Worm (Caenorhabditis elegans) whole organism, mixed stage, embryonic: ENCODE data around the gene F25B5.6.

Experiments used
- M03D4.4 ChIP-seq: sonication (generic microtip); optimal IDR thresholded peaks from 2 replicates; lab custom pipeline; 2017; ENCODE audit warnings: mild to moderate bottlenecking, missing genetic modification characterization, missing compliant biosample characterization
- bed-3 ChIP-seq: fragments of 200-800 bp; sonication (Bioruptor generic); optimal IDR thresholded peaks from 3 replicates; lab custom pipeline; 2018; ENCODE audit warnings: mild to moderate bottlenecking, missing genetic modification characterization, moderate library complexity, missing compliant biosample characterization
- blmp-1 ChIP-seq: fragments of 150-350 bp; optimal IDR thresholded peaks from 2 replicates; lab custom pipeline; 2014; ENCODE audit warnings: missing biosample characterization, missing genetic modification characterization
- ceh-43 ChIP-seq: fragments of 200-800 bp; sonication (Bioruptor generic); optimal IDR thresholded peaks from 2 replicates; lab custom pipeline; 2018; ENCODE audit warnings: mild to moderate bottlenecking, missing genetic modification characterization, moderate library complexity, missing compliant biosample characterization
- ceh-83 ChIP-seq: fragments of 200-800 bp; sonication (Bioruptor generic); optimal IDR thresholded peaks from 2 replicates; lab custom pipeline; 2018; ENCODE audit warnings: mild to moderate bottlenecking, missing genetic modification characterization, missing compliant biosample characterization
- ces-1 ChIP-seq: fragments of 150-350 bp; optimal IDR thresholded peaks from 2 replicates; lab custom pipeline; 2014; ENCODE audit warnings: missing biosample characterization, missing genetic modification reagents, missing genetic modification characterization
- cnd-1 ChIP-seq: fragments of 200-800 bp; sonication (Bioruptor generic); optimal IDR thresholded peaks from 2 replicates; lab custom pipeline; 2018; ENCODE audit warnings: mild to moderate bottlenecking, missing genetic modification characterization, missing compliant biosample characterization
- drap-1 ChIP-seq: fragments of 200-800 bp; sonication (Bioruptor generic); optimal IDR thresholded peaks from 3 replicates; lab custom pipeline; 2018; ENCODE audit warnings: mild to moderate bottlenecking, missing genetic modification characterization, missing compliant biosample characterization
- elt-1 ChIP-seq: sonication (generic microtip); optimal IDR thresholded peaks from 2 replicates; lab custom pipeline; 2017; ENCODE audit warnings: missing genetic modification characterization, mild to moderate bottlenecking, missing compliant biosample characterization, antibody characterized with exemption, moderate library complexity, borderline replicate concordance; ENCODE audit not compliant: insufficient read depth
- elt-3 ChIP-seq: fragments of 150-350 bp; optimal IDR thresholded peaks from 2 replicates; lab custom pipeline; 2014; ENCODE audit warnings: missing biosample characterization, missing genetic modification characterization
- ham-2 ChIP-seq: fragments of 200-800 bp; sonication (Bioruptor generic); optimal IDR thresholded peaks from 2 replicates; lab custom pipeline; 2018; ENCODE audit warnings: mild to moderate bottlenecking, missing genetic modification characterization, missing compliant biosample characterization
- hlh-1 ChIP-seq: fragments of 150-350 bp; optimal IDR thresholded peaks from 2 replicates; lab custom pipeline; 2014; ENCODE audit warnings: missing biosample characterization, missing genetic modification reagents, missing genetic modification characterization
- lin-13 ChIP-seq: fragments of 150-350 bp; optimal IDR thresholded peaks from 2 replicates; lab custom pipeline; 2014; ENCODE audit warnings: missing biosample characterization, missing genetic modification characterization
- lin-32 ChIP-seq: fragments of 200-800 bp; sonication (Bioruptor generic); optimal IDR thresholded peaks from 2 replicates; lab custom pipeline; 2018; ENCODE audit warnings: mild to moderate bottlenecking, missing genetic modification characterization, missing compliant biosample characterization
- mab-5 ChIP-seq: fragments of 150-350 bp; optimal IDR thresholded peaks from 2 replicates; lab custom pipeline; 2014; ENCODE audit warnings: missing biosample characterization, missing genetic modification characterization
- mls-2 ChIP-seq: sonication (generic microtip); optimal IDR thresholded peaks from 2 replicates; lab custom pipeline; 2016; ENCODE audit warnings: mild to moderate bottlenecking, missing genetic modification characterization, moderate library complexity, missing compliant biosample characterization
- nhr-12 ChIP-seq: fragments of 150-350 bp; optimal IDR thresholded peaks from 2 replicates; lab custom pipeline; 2014; ENCODE audit warnings: missing biosample characterization, missing genetic modification characterization
- nhr-2 ChIP-seq: fragments of 150-350 bp; optimal IDR thresholded peaks from 2 replicates; lab custom pipeline; 2014; ENCODE audit warnings: missing biosample characterization, missing genetic modification characterization
- nhr-237 ChIP-seq: fragments of 150-350 bp; optimal IDR thresholded peaks from 2 replicates; lab custom pipeline; 2014; ENCODE audit warnings: missing biosample characterization, missing genetic modification characterization
- nhr-28 ChIP-seq: fragments of 150-350 bp; optimal IDR thresholded peaks from 2 replicates; lab custom pipeline; 2014; ENCODE audit warnings: missing biosample characterization, missing genetic modification characterization
- pha-4 ChIP-seq: fragments of 150-350 bp; optimal IDR thresholded peaks from 2 replicates; lab custom pipeline; 2018; ENCODE audit warnings: missing biosample characterization, missing genetic modification reagents, missing genetic modification characterization
- sem-2 ChIP-seq: fragments of 200-800 bp; sonication (Bioruptor generic); optimal IDR thresholded peaks from 2 replicates; lab custom pipeline; 2018; ENCODE audit warnings: mild to moderate bottlenecking, missing genetic modification characterization, missing compliant biosample characterization
- snpc-4 ChIP-seq: fragments of 150-350 bp; optimal IDR thresholded peaks from 2 replicates; lab custom pipeline; 2014; ENCODE audit warnings: missing biosample characterization, missing genetic modification characterization
- tbx-8 ChIP-seq: fragments of 200-800 bp; sonication (Bioruptor generic); optimal IDR thresholded peaks from 2 replicates; lab custom pipeline; 2018; ENCODE audit warnings: mild to moderate bottlenecking, missing genetic modification characterization, moderate library complexity, missing compliant biosample characterization
- unc-120 ChIP-seq: sonication (generic microtip); optimal IDR thresholded peaks from 2 replicates; lab custom pipeline; 2017; ENCODE audit warnings: missing genetic modification characterization, missing compliant biosample characterization; ENCODE audit not compliant: poor library complexity, severe bottlenecking
- unc-39 ChIP-seq: fragments of 150-350 bp; optimal IDR thresholded peaks from 2 replicates; lab custom pipeline; 2014; ENCODE audit warnings: missing biosample characterization, missing genetic modification characterization
- unc-62 ChIP-seq: fragments of 150-350 bp; optimal IDR thresholded peaks from 2 replicates; lab custom pipeline; 2014; ENCODE audit warnings: missing biosample characterization, missing genetic modification reagents, missing genetic modification characterization
- zip-8 ChIP-seq: fragments of 150-350 bp; optimal IDR thresholded peaks from 2 replicates; lab custom pipeline; 2014; ENCODE audit warnings: missing biosample characterization, missing genetic modification characterization

F25B5.6 gene

ce11 chrIII:5938790-5939452 lies 9.6 kb downstream of the F25B5.6 start:
- no peak for TF ChIP-seq ham-2 (GFP tag; lab: Kevin White, UChicago)
- TF ChIP-seq zip-8, result peak; percentile 71
- TF ChIP-seq, all 35 proteins: peak for 1

ce11 chrIII:5938013-5938412 lies 10.5 kb downstream of the F25B5.6 start:
- TF ChIP-seq pha-4 (tag; lab: Kevin White, UChicago) (no peak), elt-1 (tag; lab: Kevin White, UChicago) (peak; percentile 78), mls-2 (tag; lab: Kevin White, UChicago) (no peak), blmp-1 (peak; percentile 45), ham-2 (GFP tag; lab: Kevin White, UChicago) (peak; percentile 57), nhr-237 (tag; lab: Kevin White, UChicago) (peak; percentile 76), lin-13 (tag; lab: Kevin White, UChicago) (no peak), zip-8 (no peak), M03D4.4 (no peak)
- TF ChIP-seq, all 35 proteins: peak for 4

ce11 chrIII:5936992-5937391 lies 11.5 kb downstream of the F25B5.6 start, which contains the start of gene EGAP1.1:
Gene EGAP1.1 (minus strand): TSS chrIII:5937220.
- no peak for TF ChIP-seq sem-2 (GFP tag; lab: Kevin White, UChicago)

DNA sequence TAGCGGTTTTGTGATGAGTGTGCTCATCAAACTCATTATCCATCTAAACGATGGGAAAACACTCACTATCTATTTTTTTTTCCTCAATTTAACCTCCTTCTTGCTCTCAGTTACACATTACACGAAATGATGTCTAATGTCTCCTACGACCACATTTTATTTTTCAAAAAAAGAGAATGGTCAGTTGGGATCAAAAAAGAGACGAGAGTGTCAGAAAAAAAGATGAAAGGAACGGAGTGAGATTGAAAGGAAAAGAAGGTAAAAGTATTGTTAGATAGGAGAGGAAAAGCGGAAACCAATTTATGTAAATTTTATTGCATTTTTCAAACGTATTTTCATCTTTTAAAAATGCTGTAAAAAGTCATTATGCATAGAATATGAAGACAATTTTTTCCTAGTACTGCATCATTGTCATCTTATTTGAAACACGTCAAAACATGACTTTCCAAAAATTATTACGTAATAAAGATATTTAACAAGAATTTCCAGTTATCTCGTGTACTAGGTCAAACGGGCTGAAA lies 14.3 kb downstream of the F25B5.6 start:
- peak; percentile 7 for TF ChIP-seq ces-1 (GFP tag; lab: Kevin White, UChicago)
- peak; percentile 71 for TF ChIP-seq zip-8
- no peak for TF ChIP-seq hlh-1 (tag; lab: Kevin White, UChicago)
- TF ChIP-seq, all 35 proteins: peak for 2

ce11 chrIII:5932853-5933252 lies 15.7 kb downstream of the F25B5.6 start, which contains the start of gene zmp-1:
Gene zmp-1 (minus strand): TSS chrIII:5932953.
- TF ChIP-seq M03D4.4 (no peak), unc-39 (tag; lab: Kevin White, UChicago) (no peak)

- TF ChIP-seq lin-32 (GFP tag; lab: Kevin White, UChicago) (no peak), mab-5 (no peak), elt-1 (tag; lab: Kevin White, UChicago) (no peak), cnd-1 (no peak), ces-1 (GFP tag; lab: Kevin White, UChicago) (no peak), elt-3 (tag; lab: Kevin White, UChicago) (no peak), hlh-1 (tag; lab: Kevin White, UChicago) (peak; percentile 97), unc-62 (peak; percentile 62), tbx-8 (GFP tag; lab: Kevin White, UChicago) (no peak), ceh-83 (GFP tag; lab: Kevin White, UChicago) (no peak), blmp-1 (no peak), unc-120 (tag; lab: Kevin White, UChicago) (peak; percentile 81), sem-2 (GFP tag; lab: Kevin White, UChicago) (no peak), pha-4 (tag; lab: Kevin White, UChicago) (no peak), nhr-28 (tag; lab: Kevin White, UChicago) (no peak)
These were observed 17.0 kb downstream of the F25B5.6 start, which contains the start of gene EGAP1.5 for ce11 chrIII:5931433-5931994. Gene EGAP1.5 (plus strand): TSS chrIII:5931721.

ce11 chrIII:5930659-5931058 lies 17.9 kb downstream of the F25B5.6 start:
- TF ChIP-seq lin-13 (tag; lab: Kevin White, UChicago) (no peak), nhr-237 (tag; lab: Kevin White, UChicago) (no peak), elt-1 (tag; lab: Kevin White, UChicago) (no peak), drap-1 (GFP tag; lab: Kevin White, UChicago) (no peak), unc-120 (tag; lab: Kevin White, UChicago) (peak; percentile 17), nhr-2 (no peak), nhr-28 (tag; lab: Kevin White, UChicago) (no peak), ceh-83 (GFP tag; lab: Kevin White, UChicago) (no peak), nhr-12 (tag; lab: Kevin White, UChicago) (no peak), cnd-1 (no peak), bed-3 (GFP tag; lab: Kevin White, UChicago) (no peak), hlh-1 (tag; lab: Kevin White, UChicago) (peak; percentile 95), zip-8 (no peak), unc-62 (peak; percentile 27), lin-32 (GFP tag; lab: Kevin White, UChicago) (no peak), mls-2 (tag; lab: Kevin White, UChicago) (no peak), tbx-8 (GFP tag; lab: Kevin White, UChicago) (no peak), snpc-4 (tag; lab: Kevin White, UChicago) (no peak), M03D4.4 (no peak), ceh-43 (no peak)
